Fruit fly (Drosophila melanogaster): ENCODE measurements around the gene CG43342.

dm6 chr3R:22372535-22372934 lies 8.6 kb upstream of the CG43342 start, which contains the start of gene CG7069:
- TF ChIP-seq CTCF (optimal IDR thresholded peaks at IDR 0.05) (no peak), CG8478 (optimal IDR thresholded peaks at IDR 0.05) (no peak)
